Fruit fly (Drosophila melanogaster): ENCODE measurements around the gene sina.
A peak's percentile ranks its signal among the peaks of the same experiment; 100 is the strongest.

DNA sequence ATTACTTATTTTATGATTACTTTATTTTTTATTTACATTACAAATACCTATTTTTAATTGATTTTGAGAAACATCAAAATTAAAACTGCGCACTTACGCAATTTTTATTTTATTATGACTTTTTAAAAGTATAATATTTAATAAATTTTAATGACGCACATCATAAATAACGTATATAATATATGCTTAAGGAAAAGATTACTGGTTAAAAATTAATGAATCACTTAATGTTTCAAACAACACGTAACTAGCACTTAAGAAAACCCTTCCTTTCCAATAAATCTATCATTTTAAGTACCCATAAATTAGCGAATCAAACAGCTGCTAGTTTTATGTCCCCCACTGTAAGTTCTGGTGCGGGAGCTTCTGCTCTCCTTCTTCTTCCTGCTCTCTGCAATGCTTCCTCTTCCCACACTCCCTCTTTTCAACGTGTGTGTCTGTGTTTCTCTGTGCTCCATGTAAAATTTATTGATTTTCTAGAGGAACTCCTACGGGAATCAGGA is 46.7 kb upstream of the sina start:
- TF ChIP-seq CG9705 (GFP tag; optimal IDR thresholded peaks at IDR 0.05): no peak
- TF ChIP-seq dl (GFP tag; optimal IDR thresholded peaks at IDR 0.05; ENCODE audit: insufficient read depth in 1 of 2, partially characterized antibody in 2 of 2): no peak
- no peak for TF ChIP-seq dsf (GFP tag; optimal IDR thresholded peaks at IDR 0.05; ENCODE audit: borderline replicate concordance)
- TF ChIP-seq Hr83 (GFP tag; optimal IDR thresholded peaks at IDR 0.05; ENCODE audit: poor library complexity, severe bottlenecking): peak; percentile 6
- TF ChIP-seq rgr (GFP tag; optimal IDR thresholded peaks at IDR 0.05): peak; percentile 66
- peak; percentile 45 for TF ChIP-seq fru (GFP tag; optimal IDR thresholded peaks at IDR 0.05)
